Worm (Caenorhabditis elegans) whole organism, young adult: Measurements from ENCODE around the gene K08E4.3.

Experiments used
- F23B12.7 ChIP-seq: sonication (generic microtip); optimal IDR thresholded peaks from 2 replicates; lab custom pipeline; 2017; ENCODE audit warnings: missing genetic modification characterization, mild to moderate bottlenecking, missing compliant biosample characterization, antibody characterized with exemption, moderate library complexity; ENCODE audit not compliant: insufficient read depth
- F33H1.4 ChIP-seq: fragments of 200-800 bp; sonication (Bioruptor generic); IDR thresholded peaks from 2 replicates; pipeline ENCODE4 v1.3.6; 2022; ENCODE audit warnings: missing genetic modification reagents, missing genetic modification characterization, missing compliant biosample characterization
- F39B2.1 ChIP-seq: fragments of 200-800 bp; sonication (Bioruptor generic); IDR thresholded peaks from 2 replicates; pipeline ENCODE4 v1.3.6; 2022; ENCODE audit warnings: missing genetic modification reagents, missing genetic modification characterization, missing compliant biosample characterization
- F52B5.7 ChIP-seq: sonication (generic microtip); optimal IDR thresholded peaks from 2 replicates; lab custom pipeline; 2016; ENCODE audit warnings: mild to moderate bottlenecking, missing genetic modification characterization, missing compliant biosample characterization
- F57C9.4 ChIP-seq: sonication (generic microtip); optimal IDR thresholded peaks from 2 replicates; lab custom pipeline; 2017; ENCODE audit warnings: mild to moderate bottlenecking, missing genetic modification characterization, missing compliant biosample characterization
- K12H6.12 ChIP-seq: fragments of 200-800 bp; sonication (Bioruptor generic); optimal IDR thresholded peaks from 2 replicates; lab custom pipeline; 2018; ENCODE audit warnings: mild to moderate bottlenecking, missing genetic modification characterization, missing compliant biosample characterization
- T07F8.4 ChIP-seq: sonication (generic microtip); optimal IDR thresholded peaks from 2 replicates; lab custom pipeline; 2016; ENCODE audit warnings: mild to moderate bottlenecking, missing genetic modification characterization, moderate library complexity, missing compliant biosample characterization
- T26A5.8 ChIP-seq: sonication (generic microtip); optimal IDR thresholded peaks from 2 replicates; lab custom pipeline; 2016; ENCODE audit warnings: missing genetic modification characterization, missing compliant biosample characterization
- Y53G8AR.9 ChIP-seq: fragments of 200-800 bp; sonication (Bioruptor generic); conservative IDR thresholded peaks from 2 replicates; pipeline ENCODE4 v1.3.6; 2022; ENCODE audit warnings: missing genetic modification reagents, missing genetic modification characterization, missing compliant biosample characterization
- Y67H2A.10 ChIP-seq: fragments of 200-800 bp; sonication (Bioruptor generic); conservative IDR thresholded peaks from 2 replicates; pipeline ENCODE4 v1.3.6; 2022; ENCODE audit warnings: missing genetic modification reagents, missing genetic modification characterization, missing compliant biosample characterization
- aptf-2 ChIP-seq: fragments of 200-800 bp; sonication (Bioruptor generic); conservative IDR thresholded peaks from 2 replicates; pipeline ENCODE4 v1.3.6; 2022; ENCODE audit warnings: missing genetic modification reagents, missing genetic modification characterization, missing compliant biosample characterization
- atf-7 ChIP-seq: sonication (generic microtip); optimal IDR thresholded peaks from 2 replicates; lab custom pipeline; 2017; ENCODE audit warnings: mild to moderate bottlenecking, missing genetic modification characterization, missing compliant biosample characterization
- bed-2 ChIP-seq: fragments of 200-800 bp; sonication (Bioruptor generic); IDR thresholded peaks from 2 replicates; pipeline ENCODE4 v1.3.6; 2022; ENCODE audit warnings: missing genetic modification reagents, missing genetic modification characterization, missing compliant biosample characterization
- cebp-2 ChIP-seq: fragments of 200-800 bp; sonication (Bioruptor generic); IDR thresholded peaks from 2 replicates; pipeline ENCODE4 v1.3.6; 2022; ENCODE audit warnings: missing genetic modification characterization, missing compliant biosample characterization
- egl-44 ChIP-seq: fragments of 200-800 bp; sonication (Bioruptor generic); IDR thresholded peaks from 2 replicates; pipeline ENCODE4 v1.3.6; 2022; ENCODE audit warnings: missing genetic modification reagents, missing genetic modification characterization, missing compliant biosample characterization
- egrh-3 ChIP-seq: fragments of 200-800 bp; sonication (Bioruptor generic); IDR thresholded peaks from 2 replicates; pipeline ENCODE4 v1.3.6; 2022; ENCODE audit warnings: missing genetic modification reagents, missing genetic modification characterization, missing compliant biosample characterization
- fkh-3 ChIP-seq: sonication (generic microtip); optimal IDR thresholded peaks from 2 replicates; lab custom pipeline; 2016; ENCODE audit warnings: mild to moderate bottlenecking, missing genetic modification characterization, missing compliant biosample characterization
- hmg-1.2 ChIP-seq: fragments of 200-800 bp; sonication (Bioruptor generic); IDR thresholded peaks from 2 replicates; pipeline ENCODE4 v1.3.6; 2022; ENCODE audit warnings: missing genetic modification reagents, missing genetic modification characterization, missing compliant biosample characterization
- hrde-1 ChIP-seq: sonication (generic microtip); optimal IDR thresholded peaks from 2 replicates; lab custom pipeline; 2016; ENCODE audit warnings: missing genetic modification characterization, mild to moderate bottlenecking, missing compliant biosample characterization, moderate library complexity, missing genotype, missing genetic modification reagents, borderline replicate concordance
- hsf-1 ChIP-seq: fragments of 200-800 bp; sonication (Bioruptor generic); IDR thresholded peaks from 2 replicates; pipeline ENCODE4 v1.3.6; 2022; ENCODE audit warnings: missing genetic modification reagents, missing genetic modification characterization, missing compliant biosample characterization
- let-607 ChIP-seq, 2 experiments: fragments of 200-800 bp in 1 of 2; sonication (Bioruptor generic) in 1 of 2; sonication (generic microtip) in 1 of 2; optimal IDR thresholded peaks; 2 replicates each; lab custom pipeline; 2016 to 2018; ENCODE audit warnings: mild to moderate bottlenecking in 2 of 2, missing compliant biosample characterization in 2 of 2, missing genetic modification characterization in 2 of 2, moderate library complexity in 2 of 2, missing genotype in 1 of 2
- lin-54 ChIP-seq: fragments of 200-800 bp; sonication (Bioruptor generic); optimal IDR thresholded peaks from 2 replicates; lab custom pipeline; 2018; ENCODE audit warnings: mild to moderate bottlenecking, missing genetic modification characterization, missing compliant biosample characterization
- lsl-1 ChIP-seq: fragments of 200-800 bp; sonication (Bioruptor generic); optimal IDR thresholded peaks from 2 replicates; lab custom pipeline; 2018; ENCODE audit warnings: mild to moderate bottlenecking, missing genetic modification characterization, moderate library complexity, missing compliant biosample characterization
- lsy-27 ChIP-seq: sonication (generic microtip); optimal IDR thresholded peaks from 2 replicates; lab custom pipeline; 2017; ENCODE audit warnings: missing genetic modification characterization, mild to moderate bottlenecking, missing compliant biosample characterization, antibody characterized with exemption, missing genotype, borderline replicate concordance; ENCODE audit not compliant: insufficient read depth
- madf-8 ChIP-seq: fragments of 200-800 bp; sonication (Bioruptor generic); conservative IDR thresholded peaks from 2 replicates; pipeline ENCODE4 v1.3.6; 2022; ENCODE audit warnings: missing genetic modification reagents, missing genetic modification characterization, missing compliant biosample characterization
- mxl-1 ChIP-seq: sonication (generic microtip); optimal IDR thresholded peaks from 2 replicates; lab custom pipeline; 2016; ENCODE audit warnings: missing genetic modification characterization, missing compliant biosample characterization
- nfya-1 ChIP-seq: sonication (generic microtip); optimal IDR thresholded peaks from 2 replicates; lab custom pipeline; 2017; ENCODE audit warnings: antibody characterized with exemption, missing compliant biosample characterization, missing genetic modification characterization, borderline replicate concordance; ENCODE audit not compliant: insufficient read depth
- nhr-179 ChIP-seq: sonication (generic microtip); optimal IDR thresholded peaks from 2 replicates; lab custom pipeline; 2016; ENCODE audit warnings: mild to moderate bottlenecking, missing genetic modification characterization, missing compliant biosample characterization
- nhr-90 ChIP-seq: sonication (generic microtip); optimal IDR thresholded peaks from 2 replicates; lab custom pipeline; 2016; ENCODE audit warnings: missing genotype, mild to moderate bottlenecking, missing genetic modification characterization, missing compliant biosample characterization
- snpc-1.1 ChIP-seq: sonication (generic microtip); optimal IDR thresholded peaks from 2 replicates; lab custom pipeline; 2017; ENCODE audit warnings: missing genetic modification characterization, mild to moderate bottlenecking, missing compliant biosample characterization, antibody characterized with exemption, moderate library complexity, missing genotype, missing genetic modification reagents; ENCODE audit not compliant: insufficient read depth
- tlf-1 ChIP-seq: fragments of 200-800 bp; sonication (Bioruptor generic); optimal IDR thresholded peaks from 2 replicates; lab custom pipeline; 2018; ENCODE audit warnings: mild to moderate bottlenecking, missing genetic modification characterization, missing compliant biosample characterization
- zim-3 ChIP-seq: sonication (generic microtip); optimal IDR thresholded peaks from 2 replicates; lab custom pipeline; 2017; ENCODE audit warnings: mild to moderate bottlenecking, missing genetic modification characterization, moderate library complexity, missing compliant biosample characterization
- ztf-22 ChIP-seq: fragments of 200-800 bp; sonication (Bioruptor generic); optimal IDR thresholded peaks from 2 replicates; lab custom pipeline; 2018; ENCODE audit warnings: mild to moderate bottlenecking, missing genetic modification characterization, moderate library complexity, missing compliant biosample characterization
- ztf-25 ChIP-seq: fragments of 200-800 bp; sonication (Bioruptor generic); IDR thresholded peaks from 2 replicates; pipeline ENCODE4 v1.3.6; 2022; ENCODE audit warnings: missing genetic modification reagents, missing genetic modification characterization, missing compliant biosample characterization
- ztf-28 ChIP-seq: fragments of 200-800 bp; sonication (Bioruptor generic); IDR thresholded peaks from 2 replicates; pipeline ENCODE4 v1.3.6; 2022; ENCODE audit warnings: missing genetic modification reagents, missing genetic modification characterization, missing compliant biosample characterization

The K08E4.3 gene

ce11 chrIV:12088898-12089297 lies 31.4 kb downstream of the K08E4.3 start (continued):
- TF ChIP-seq hmg-1.2 (GFP tag; lab: Robert Waterston, UW) = peak; percentile 54; the same call in 1 of the 2 replicates
- peak; percentile 19 for TF ChIP-seq hrde-1 (tag; lab: Kevin White, UChicago)
- TF ChIP-seq lin-54 (GFP tag; lab: Kevin White, UChicago) = no peak
- peak; percentile 5 for TF ChIP-seq F52B5.7 (tag; lab: Kevin White, UChicago)

ce11 chrIV:12089551-12089950 lies 32.0 kb downstream of the K08E4.3 start, which contains the start of gene F11A10.6:
Gene F11A10.6, minus strand, starts transcription at chrIV:12089651.
- TF ChIP-seq F39B2.1 (GFP tag; lab: Robert Waterston, UW) = no peak
- no peak for TF ChIP-seq zim-3

ce11 chrIV:12092113-12092512 lies 34.6 kb downstream of the K08E4.3 start, which contains the start of gene mig-32:
Gene mig-32, minus strand, starts transcription at chrIV:12092213.
- no peak for TF ChIP-seq K12H6.12
- TF ChIP-seq egl-44 (GFP tag; lab: Robert Waterston, UW) = no peak
- no peak for TF ChIP-seq ztf-22
- no peak for TF ChIP-seq nhr-179
- TF ChIP-seq Y67H2A.10 (GFP tag; lab: Robert Waterston, UW) = no peak
- no peak for TF ChIP-seq atf-7 (tag; lab: Kevin White, UChicago)
- TF ChIP-seq bed-2 = no peak
- TF ChIP-seq egrh-3 (GFP tag; lab: Robert Waterston, UW) = no peak
- TF ChIP-seq nhr-90 (tag; lab: Kevin White, UChicago) = no peak
- no peak for TF ChIP-seq F57C9.4 (tag; lab: Kevin White, UChicago)
- no peak for TF ChIP-seq lsy-27 (tag; lab: Kevin White, UChicago)
- no peak for TF ChIP-seq nfya-1 (tag; lab: Kevin White, UChicago)
- no peak for TF ChIP-seq Y53G8AR.9
- TF ChIP-seq F23B12.7 (tag; lab: Kevin White, UChicago) = no peak
- no peak for TF ChIP-seq T26A5.8 (tag; lab: Kevin White, UChicago)
- no peak for TF ChIP-seq cebp-2 (GFP tag; lab: Robert Waterston, UW)
- no peak for TF ChIP-seq F33H1.4 (GFP tag; lab: Robert Waterston, UW)
- no peak for TF ChIP-seq hsf-1 (GFP tag; lab: Robert Waterston, UW)
- TF ChIP-seq madf-8 (GFP tag; lab: Robert Waterston, UW) = no peak
- no peak for TF ChIP-seq let-607 (tag; optimal IDR thresholded peaks at IDR 0.05; lab: Kevin White, UChicago)

ce11 chrIV:12093384-12093783 lies 35.8 kb downstream of the K08E4.3 start, which contains the start of gene cpsf-4:
Gene cpsf-4, minus strand, starts transcription at chrIV:12093445.
- TF ChIP-seq mxl-1 (tag; lab: Kevin White, UChicago) (no peak), fkh-3 (tag; lab: Kevin White, UChicago) (no peak), F52B5.7 (tag; lab: Kevin White, UChicago) (no peak), lsl-1 (GFP tag; lab: Kevin White, UChicago) (peak; percentile 70), ztf-28 (GFP tag; lab: Robert Waterston, UW) (no peak), snpc-1.1 (no peak)
- TF ChIP-seq, all 124 proteins: peak for 1

ce11 chrIV:12093819-12094218 lies 36.3 kb downstream of the K08E4.3 start, which contains the start of gene F11A10.5:
Gene F11A10.5, plus strand, starts transcription at chrIV:12094119.
- no peak for TF ChIP-seq tlf-1 (GFP tag; lab: Kevin White, UChicago)
- no peak for TF ChIP-seq T26A5.8 (tag; lab: Kevin White, UChicago)
- no peak for TF ChIP-seq aptf-2 (GFP tag; lab: Robert Waterston, UW)
- TF ChIP-seq T07F8.4 (tag; lab: Kevin White, UChicago) = no peak
- TF ChIP-seq ztf-25 (GFP tag; lab: Robert Waterston, UW) = no peak
- TF ChIP-seq, all 124 proteins: peak for 0
